1 fruit fly cellular context compared by ENCODE assay signal in genomic region chr3L:7866558-7866957, dm6.
TF ChIP-seq lines count a peak whose summit lies in the region.

No protein-coding gene starts in this region.

TF ChIP-seq in whole organism, embryonic, 481 proteins besides CTCF, POLR2A, EP300 and RAD21 (continued from another document and continues in another):
- TF ChIP-seq CG8359 (GFP tag; optimal IDR thresholded peaks at IDR 0.05; lab: Kevin White, UChicago; ENCODE audit: borderline replicate concordance) = no peak
- TF ChIP-seq sr (GFP tag; IDR thresholded peaks at IDR 0.05; lab: Robert Waterston, UW) = no peak
- no peak for TF ChIP-seq Nf-YB (GFP tag; optimal IDR thresholded peaks at IDR 0.05; lab: Kevin White, UChicago)
- peak; percentile 64 for TF ChIP-seq Ada2b (GFP tag; IDR thresholded peaks at IDR 0.05; lab: Robert Waterston, UW)
- no peak for TF ChIP-seq Hr78 (GFP tag; optimal IDR thresholded peaks at IDR 0.05; lab: Kevin White, UChicago)
- TF ChIP-seq Lim3 (GFP tag; IDR thresholded peaks at IDR 0.05; lab: Robert Waterston, UW) = no peak
- peak; percentile 55 for TF ChIP-seq CG32532 (GFP tag; IDR thresholded peaks at IDR 0.05; lab: Robert Waterston, UW)
- no peak for TF ChIP-seq Gsc (GFP tag; IDR thresholded peaks at IDR 0.05; lab: Robert Waterston, UW)
- TF ChIP-seq Asciz (GFP tag; optimal IDR thresholded peaks at IDR 0.05; lab: Kevin White, UChicago) = peak; percentile 35
- no peak for TF ChIP-seq dan (GFP tag; IDR thresholded peaks at IDR 0.05; lab: Robert Waterston, UW)
- TF ChIP-seq Dll (GFP tag; IDR thresholded peaks at IDR 0.05; lab: Robert Waterston, UW; ENCODE audit: partially characterized antibody) = no peak
- TF ChIP-seq NC2β (GFP tag; optimal IDR thresholded peaks at IDR 0.05; lab: Kevin White, UChicago) = no peak
- no peak for TF ChIP-seq CG9609 (GFP tag; optimal IDR thresholded peaks at IDR 0.05; lab: Kevin White, UChicago)
- no peak for TF ChIP-seq fd64A (GFP tag; optimal IDR thresholded peaks at IDR 0.05; lab: Kevin White, UChicago)
- peak; percentile 62; the same call in 2 of the 3 replicates for TF ChIP-seq Dbx (GFP tag; IDR thresholded peaks at IDR 0.05; lab: Robert Waterston, UW)
- no peak for TF ChIP-seq CG30431 (GFP tag; optimal IDR thresholded peaks at IDR 0.05; lab: Kevin White, UChicago)
- peak; percentile 25; the same call in 1 of the 2 replicates for TF ChIP-seq CG4404 (GFP tag; IDR thresholded peaks at IDR 0.05; lab: Robert Waterston, UW)
- no peak for TF ChIP-seq HLHmδ (GFP tag; optimal IDR thresholded peaks at IDR 0.05; lab: Kevin White, UChicago)
- no peak for TF ChIP-seq CG33557 (GFP tag; optimal IDR thresholded peaks at IDR 0.05; lab: Kevin White, UChicago)
- no peak for TF ChIP-seq Dref (GFP tag; IDR thresholded peaks at IDR 0.05; lab: Robert Waterston, UW)
- TF ChIP-seq E2f2 (GFP tag; IDR thresholded peaks at IDR 0.05; lab: Robert Waterston, UW) = no peak; the same call in 1 of the 2 replicates
- TF ChIP-seq Poxn (GFP tag; IDR thresholded peaks at IDR 0.05; lab: Robert Waterston, UW) = no peak
- TF ChIP-seq H2.0 (GFP tag; IDR thresholded peaks at IDR 0.05; lab: Robert Waterston, UW) = no peak
- no peak for TF ChIP-seq CG13123 (GFP tag; optimal IDR thresholded peaks at IDR 0.05; lab: Kevin White, UChicago)
- TF ChIP-seq CG12744 (GFP tag; optimal IDR thresholded peaks at IDR 0.05; lab: Kevin White, UChicago) = no peak
- no peak for TF ChIP-seq CG17829 (tag; optimal IDR thresholded peaks at IDR 0.05; lab: Kevin White, UChicago)
- no peak for TF ChIP-seq CG1647 (GFP tag; optimal IDR thresholded peaks at IDR 0.05; lab: Kevin White, UChicago)
- no peak for TF ChIP-seq usp (GFP tag; optimal IDR thresholded peaks at IDR 0.05; lab: Kevin White, UChicago)
- TF ChIP-seq HLH4C (GFP tag; IDR thresholded peaks at IDR 0.05; lab: Robert Waterston, UW; ENCODE audit: partially characterized antibody) = no peak
- TF ChIP-seq Opbp (GFP tag; IDR thresholded peaks at IDR 0.05; lab: Robert Waterston, UW; ENCODE audit: partially characterized antibody) = no peak
- TF ChIP-seq sob (GFP tag; IDR thresholded peaks at IDR 0.05; lab: Robert Waterston, UW) = no peak
- TF ChIP-seq CG31365 (tag; optimal IDR thresholded peaks at IDR 0.05; lab: Kevin White, UChicago) = no peak
- no peak for TF ChIP-seq lbe (GFP tag; optimal IDR thresholded peaks at IDR 0.05; lab: Kevin White, UChicago)
- TF ChIP-seq Vsx1 (GFP tag; optimal IDR thresholded peaks at IDR 0.05; lab: Kevin White, UChicago) = no peak
- TF ChIP-seq D19A (tag; optimal IDR thresholded peaks at IDR 0.05; lab: Kevin White, UChicago) = peak; percentile 8
- TF ChIP-seq CG17361 (GFP tag; IDR thresholded peaks at IDR 0.05; lab: Robert Waterston, UW) = no peak
- TF ChIP-seq CG7928 (GFP tag; optimal IDR thresholded peaks at IDR 0.05; lab: Kevin White, UChicago) = no peak
- TF ChIP-seq CG12391 (tag; optimal IDR thresholded peaks at IDR 0.05; lab: Kevin White, UChicago) = peak; percentile 3
- no peak for TF ChIP-seq CG3726 (GFP tag; IDR thresholded peaks at IDR 0.05; lab: Robert Waterston, UW)
- no peak for TF ChIP-seq CG6654 (GFP tag; optimal IDR thresholded peaks at IDR 0.05; lab: Kevin White, UChicago)
- no peak for TF ChIP-seq CG34224 (GFP tag; IDR thresholded peaks at IDR 0.05; lab: Robert Waterston, UW; ENCODE audit: partially characterized antibody)
- no peak for TF ChIP-seq prd (optimal IDR thresholded peaks at IDR 0.05; lab: Kevin White, UChicago)
- TF ChIP-seq prd (GFP tag; IDR thresholded peaks at IDR 0.05; lab: Robert Waterston, UW) = peak; percentile 41; the same call in 1 of the 3 replicates
- TF ChIP-seq ac (GFP tag; optimal IDR thresholded peaks at IDR 0.05; lab: Kevin White, UChicago) = no peak
- no peak for TF ChIP-seq org-1 (GFP tag; optimal IDR thresholded peaks at IDR 0.05; lab: Kevin White, UChicago)
- no peak for TF ChIP-seq cwo (GFP tag; optimal IDR thresholded peaks at IDR 0.05; lab: Kevin White, UChicago)
- TF ChIP-seq pnt (GFP tag; optimal IDR thresholded peaks at IDR 0.05; lab: Kevin White, UChicago) = no peak
- no peak for TF ChIP-seq Stat92E (GFP tag; optimal IDR thresholded peaks at IDR 0.05; lab: Kevin White, UChicago)
- TF ChIP-seq Hmx (GFP tag; optimal IDR thresholded peaks at IDR 0.05; lab: Kevin White, UChicago) = no peak
- no peak for TF ChIP-seq Drgx (GFP tag; IDR thresholded peaks at IDR 0.05; lab: Robert Waterston, UW)
- peak; percentile 7; the same call in 1 of the 2 replicates for TF ChIP-seq CG16779 (GFP tag; IDR thresholded peaks at IDR 0.05; lab: Robert Waterston, UW)
- no peak for TF ChIP-seq CG4360 (GFP tag; IDR thresholded peaks at IDR 0.05; lab: Robert Waterston, UW)
- no peak for TF ChIP-seq nerfin-2 (GFP tag; IDR thresholded peaks at IDR 0.05; lab: Robert Waterston, UW; ENCODE audit: partially characterized antibody)
- peak; percentile 2 for TF ChIP-seq jumu (GFP tag; optimal IDR thresholded peaks at IDR 0.05; lab: Kevin White, UChicago)
- no peak for TF ChIP-seq CG9797 (GFP tag; optimal IDR thresholded peaks at IDR 0.05; lab: Kevin White, UChicago)
- TF ChIP-seq fd102C (GFP tag; optimal IDR thresholded peaks at IDR 0.05; lab: Kevin White, UChicago) = no peak
- no peak for TF ChIP-seq CG34376 (GFP tag; optimal IDR thresholded peaks at IDR 0.05; lab: Kevin White, UChicago)
- no peak for TF ChIP-seq CG1603 (tag; optimal IDR thresholded peaks at IDR 0.05; lab: Kevin White, UChicago)
- TF ChIP-seq MBD-R2 (GFP tag; IDR thresholded peaks at IDR 0.05; lab: Robert Waterston, UW) = peak; percentile 30; the same call in 1 of the 2 replicates
- TF ChIP-seq CkIIα-i1 (GFP tag; IDR thresholded peaks at IDR 0.05; lab: Robert Waterston, UW) = no peak
- no peak for TF ChIP-seq CG43689 (GFP tag; IDR thresholded peaks at IDR 0.05; lab: Robert Waterston, UW)
- no peak for TF ChIP-seq sug (tag; optimal IDR thresholded peaks at IDR 0.05; lab: Kevin White, UChicago)
- no peak for TF ChIP-seq Awh (GFP tag; IDR thresholded peaks at IDR 0.05; lab: Robert Waterston, UW)
- no peak for TF ChIP-seq oc (tag; optimal IDR thresholded peaks at IDR 0.05; lab: Kevin White, UChicago)
- no peak for TF ChIP-seq HLH54F (GFP tag; optimal IDR thresholded peaks at IDR 0.05; lab: Kevin White, UChicago)
- TF ChIP-seq CG10462 (GFP tag; optimal IDR thresholded peaks at IDR 0.05; lab: Kevin White, UChicago) = no peak
- TF ChIP-seq CG7963 (GFP tag; IDR thresholded peaks at IDR 0.05; lab: Robert Waterston, UW; ENCODE audit: partially characterized antibody) = no peak
- TF ChIP-seq Oli (tag; optimal IDR thresholded peaks at IDR 0.05; lab: Kevin White, UChicago) = peak; percentile 29
- TF ChIP-seq slbo (GFP tag; IDR thresholded peaks at IDR 0.05; lab: Robert Waterston, UW) = peak; percentile 66
- TF ChIP-seq esg (GFP tag; conservative IDR thresholded peaks at IDR 0.05; lab: Robert Waterston, UW) = no peak; the same call in 1 of the 2 replicates
- TF ChIP-seq CG9437 (GFP tag; optimal IDR thresholded peaks at IDR 0.05; lab: Kevin White, UChicago) = no peak
- peak; percentile 26 for TF ChIP-seq CG7839 (tag; optimal IDR thresholded peaks at IDR 0.05; lab: Kevin White, UChicago)
- TF ChIP-seq CG2120 (GFP tag; optimal IDR thresholded peaks at IDR 0.05; lab: Kevin White, UChicago) = peak; percentile 64
- no peak for TF ChIP-seq CG30020 (tag; optimal IDR thresholded peaks at IDR 0.05; lab: Kevin White, UChicago)
- TF ChIP-seq Sin3A (optimal IDR thresholded peaks at IDR 0.05; lab: Kevin White, UChicago) = no peak
- no peak for TF ChIP-seq Side (GFP tag; optimal IDR thresholded peaks at IDR 0.05; lab: Kevin White, UChicago)
- no peak for TF ChIP-seq CG7786 (GFP tag; optimal IDR thresholded peaks at IDR 0.05; lab: Kevin White, UChicago)
- no peak for TF ChIP-seq CG2129 (GFP tag; IDR thresholded peaks at IDR 0.05; lab: Robert Waterston, UW; ENCODE audit: partially characterized antibody)
- TF ChIP-seq btn (GFP tag; optimal IDR thresholded peaks at IDR 0.05; lab: Kevin White, UChicago) = no peak
- TF ChIP-seq Lhr (GFP tag; optimal IDR thresholded peaks at IDR 0.05; lab: Kevin White, UChicago) = no peak
- no peak for TF ChIP-seq CG10431 (GFP tag; optimal IDR thresholded peaks at IDR 0.05; lab: Kevin White, UChicago)
- 0 out of 2 replicates have a peak, but pooled peaks have one; percentile 18 for TF ChIP-seq CG32772 (GFP tag; IDR thresholded peaks at IDR 0.05; lab: Robert Waterston, UW)
- TF ChIP-seq Meics (GFP tag; optimal IDR thresholded peaks at IDR 0.05; lab: Kevin White, UChicago) = peak; percentile 72
- TF ChIP-seq CG11723 (GFP tag; optimal IDR thresholded peaks at IDR 0.05; lab: Kevin White, UChicago) = peak; percentile 35
- TF ChIP-seq CG2199 (GFP tag; IDR thresholded peaks at IDR 0.05; lab: Robert Waterston, UW) = no peak
- no peak for TF ChIP-seq CG18476 (GFP tag; optimal IDR thresholded peaks at IDR 0.05; lab: Kevin White, UChicago)
- TF ChIP-seq CG16863 (GFP tag; optimal IDR thresholded peaks at IDR 0.05; lab: Kevin White, UChicago) = no peak
- TF ChIP-seq z (GFP tag; IDR thresholded peaks at IDR 0.05; lab: Robert Waterston, UW) = no peak
- no peak for TF ChIP-seq CG15696 (tag; optimal IDR thresholded peaks at IDR 0.05; lab: Kevin White, UChicago)
- no peak for TF ChIP-seq CG8765 (GFP tag; IDR thresholded peaks at IDR 0.05; lab: Robert Waterston, UW)
- TF ChIP-seq CG6791 (GFP tag; IDR thresholded peaks at IDR 0.05; lab: Robert Waterston, UW; ENCODE audit: partially characterized antibody) = no peak
- no peak for TF ChIP-seq CG14441 (GFP tag; IDR thresholded peaks at IDR 0.05; lab: Robert Waterston, UW)
- TF ChIP-seq crp (GFP tag; optimal IDR thresholded peaks at IDR 0.05; lab: Kevin White, UChicago) = no peak
- TF ChIP-seq sc (optimal IDR thresholded peaks at IDR 0.05; lab: Kevin White, UChicago) = no peak
- TF ChIP-seq sc (GFP tag; optimal IDR thresholded peaks at IDR 0.05; lab: Kevin White, UChicago) = no peak
- no peak for TF ChIP-seq ken (GFP tag; IDR thresholded peaks at IDR 0.05; lab: Robert Waterston, UW)
- peak; percentile 60 for TF ChIP-seq Atf6 (GFP tag; IDR thresholded peaks at IDR 0.05; lab: Robert Waterston, UW)
- TF ChIP-seq tll (GFP tag; optimal IDR thresholded peaks at IDR 0.05; lab: Kevin White, UChicago) = no peak
- TF ChIP-seq CG1529 (GFP tag; optimal IDR thresholded peaks at IDR 0.05; lab: Kevin White, UChicago) = no peak
- TF ChIP-seq B-H1 (GFP tag; IDR thresholded peaks at IDR 0.05; lab: Robert Waterston, UW) = no peak
- TF ChIP-seq Eip74EF (GFP tag; optimal IDR thresholded peaks at IDR 0.05; lab: Kevin White, UChicago) = no peak
- TF ChIP-seq vfl (GFP tag; optimal IDR thresholded peaks at IDR 0.05; lab: Kevin White, UChicago) = no peak
- no peak for TF ChIP-seq CG12769 (tag; optimal IDR thresholded peaks at IDR 0.05; lab: Kevin White, UChicago)
- TF ChIP-seq Hsf (GFP tag; optimal IDR thresholded peaks at IDR 0.05; lab: Kevin White, UChicago) = no peak
- TF ChIP-seq emc (GFP tag; optimal IDR thresholded peaks at IDR 0.05; lab: Kevin White, UChicago) = no peak
- no peak for TF ChIP-seq salm (tag; optimal IDR thresholded peaks at IDR 0.05; lab: Kevin White, UChicago)
- TF ChIP-seq CG18262 (tag; optimal IDR thresholded peaks at IDR 0.05; lab: Kevin White, UChicago) = no peak
- TF ChIP-seq BEAF-32 (GFP tag; optimal IDR thresholded peaks at IDR 0.05; lab: Kevin White, UChicago) = no peak
- no peak for TF ChIP-seq MESR4 (GFP tag; optimal IDR thresholded peaks at IDR 0.05; lab: Kevin White, UChicago)
- peak; percentile 86 for TF ChIP-seq grau (tag; optimal IDR thresholded peaks at IDR 0.05; lab: Kevin White, UChicago)
- no peak for TF ChIP-seq bcd (GFP tag; optimal IDR thresholded peaks at IDR 0.05; lab: Kevin White, UChicago)
- TF ChIP-seq CG4707 (GFP tag; optimal IDR thresholded peaks at IDR 0.05; lab: Kevin White, UChicago) = no peak
- TF ChIP-seq bsh (GFP tag; optimal IDR thresholded peaks at IDR 0.05; lab: Kevin White, UChicago) = no peak
- no peak for TF ChIP-seq gfzf (GFP tag; optimal IDR thresholded peaks at IDR 0.05; lab: Kevin White, UChicago)
- peak; percentile 54; the same call in 1 of the 2 replicates for TF ChIP-seq Rfx (GFP tag; IDR thresholded peaks at IDR 0.05; lab: Robert Waterston, UW)
- no peak for TF ChIP-seq p53 (GFP tag; optimal IDR thresholded peaks at IDR 0.05; lab: Kevin White, UChicago)
- peak; percentile 39 for TF ChIP-seq B-H2 (GFP tag; optimal IDR thresholded peaks at IDR 0.05; lab: Kevin White, UChicago)
- no peak for TF ChIP-seq CG18011 (GFP tag; optimal IDR thresholded peaks at IDR 0.05; lab: Kevin White, UChicago)
- TF ChIP-seq CHES-1-like (GFP tag; optimal IDR thresholded peaks at IDR 0.05; lab: Kevin White, UChicago) = no peak
- TF ChIP-seq wek (GFP tag; optimal IDR thresholded peaks at IDR 0.05; lab: Kevin White, UChicago) = no peak
- no peak for TF ChIP-seq CG9876 (GFP tag; optimal IDR thresholded peaks at IDR 0.05; lab: Kevin White, UChicago)
- no peak for TF ChIP-seq CG10654 (GFP tag; optimal IDR thresholded peaks at IDR 0.05; lab: Kevin White, UChicago)
- no peak for TF ChIP-seq CG12219 (GFP tag; optimal IDR thresholded peaks at IDR 0.05; lab: Kevin White, UChicago)
- no peak for TF ChIP-seq CG6854 (GFP tag; optimal IDR thresholded peaks at IDR 0.05; lab: Kevin White, UChicago)
- TF ChIP-seq CG8944 (GFP tag; optimal IDR thresholded peaks at IDR 0.05; lab: Kevin White, UChicago) = no peak
- TF ChIP-seq peb (GFP tag; IDR thresholded peaks at IDR 0.05; lab: Robert Waterston, UW) = no peak
- no peak for TF ChIP-seq CG9727 (GFP tag; optimal IDR thresholded peaks at IDR 0.05; lab: Kevin White, UChicago)
- no peak for TF ChIP-seq CG7357 (GFP tag; IDR thresholded peaks at IDR 0.05; lab: Robert Waterston, UW)
- TF ChIP-seq sim (GFP tag; IDR thresholded peaks at IDR 0.05; lab: Robert Waterston, UW) = no peak
- TF ChIP-seq scrt (GFP tag; optimal IDR thresholded peaks at IDR 0.05; lab: Kevin White, UChicago) = peak; percentile 41
- peak; percentile 19 for TF ChIP-seq CG10209 (GFP tag; optimal IDR thresholded peaks at IDR 0.05; lab: Kevin White, UChicago)
- TF ChIP-seq jigr1 (GFP tag; IDR thresholded peaks at IDR 0.05; lab: Robert Waterston, UW) = no peak
- no peak for TF ChIP-seq CG12071 (GFP tag; optimal IDR thresholded peaks at IDR 0.05; lab: Kevin White, UChicago)
- no peak for TF ChIP-seq ab (GFP tag; optimal IDR thresholded peaks at IDR 0.05; lab: Kevin White, UChicago)
- no peak for TF ChIP-seq tna (GFP tag; IDR thresholded peaks at IDR 0.05; lab: Robert Waterston, UW; ENCODE audit: partially characterized antibody)
- peak; percentile 65 for TF ChIP-seq CG18599 (GFP tag; optimal IDR thresholded peaks at IDR 0.05; lab: Kevin White, UChicago)
- TF ChIP-seq CG13296 (GFP tag; optimal IDR thresholded peaks at IDR 0.05; lab: Kevin White, UChicago) = peak; percentile 1
- no peak for TF ChIP-seq CG31388 (GFP tag; optimal IDR thresholded peaks at IDR 0.05; lab: Kevin White, UChicago)
